Worm (Caenorhabditis elegans): ENCODE measurements around the gene fbxb-72.

DNA sequence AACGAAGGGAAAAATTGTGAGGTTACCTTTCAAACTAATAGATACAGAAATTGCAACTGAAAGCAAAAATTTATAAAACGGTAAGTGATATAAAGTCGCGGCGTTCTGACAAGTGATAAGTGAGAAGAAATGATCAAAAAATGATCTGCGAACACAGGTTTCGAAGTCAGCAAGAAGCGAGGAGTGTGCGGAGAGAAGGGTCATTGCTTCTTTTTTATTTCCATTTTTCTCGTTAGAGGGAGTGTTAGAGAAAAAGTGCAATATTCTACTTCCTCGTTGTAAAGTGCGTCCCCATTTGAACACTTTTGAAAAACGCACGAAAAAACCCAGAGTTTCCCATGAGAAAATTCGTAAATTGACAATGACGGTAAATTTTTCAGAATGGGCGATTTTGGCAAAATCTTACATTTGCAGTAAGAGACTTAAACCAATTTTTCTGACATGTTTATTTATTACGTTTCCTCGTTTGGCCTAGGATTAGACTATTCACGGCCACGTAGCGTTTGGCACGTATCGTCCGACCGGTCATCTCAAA, 47.1 kb downstream of the fbxb-72 start, which contains the start of the genes fbxa-72 and srx-21:
- TF ChIP-seq F16B12.6 (tag; optimal IDR thresholded peaks at IDR 0.05) (no peak), unc-62 (GFP tag; optimal IDR thresholded peaks at IDR 0.05) (no peak), nhr-237 (tag; optimal IDR thresholded peaks at IDR 0.05) (no peak)

Measured in whole organism, L1 larva.